Worm (Caenorhabditis elegans): Measurements from ENCODE around the gene C50A2.3.
A peak's percentile ranks its signal among the peaks of the same experiment; 100 is the strongest.

C50A2.3 gene

DNA sequence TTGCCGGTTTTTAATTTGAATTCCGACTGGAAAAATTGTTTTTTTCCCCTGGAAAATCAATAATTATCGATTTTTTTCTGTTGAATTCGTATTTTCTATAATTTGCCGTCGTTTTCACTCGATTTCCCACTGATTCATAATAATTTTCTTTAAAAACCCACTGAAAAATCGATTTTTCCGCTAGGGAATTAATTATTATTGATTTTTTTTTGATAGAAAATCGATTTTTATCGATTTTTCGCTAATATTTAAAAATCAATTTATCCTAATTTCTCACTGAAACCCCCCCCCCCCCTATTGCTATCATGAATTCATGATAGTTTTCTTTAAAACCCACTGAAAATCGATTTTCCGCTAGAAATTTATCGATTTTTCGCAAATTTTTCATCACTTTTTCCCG, 18.8 kb upstream of the C50A2.3 start:
- TF ChIP-seq T07F8.4 (tag; optimal IDR thresholded peaks at IDR 0.05) (no peak), athp-1 (tag; optimal IDR thresholded peaks at IDR 0.05) (no peak), let-607 (tag; optimal IDR thresholded peaks at IDR 0.05) (no peak), F57A8.1 (GFP tag; optimal IDR thresholded peaks at IDR 0.05) (no peak), sea-2 (GFP tag; IDR thresholded peaks at IDR 0.05) (no peak), F55B11.4 (tag; optimal IDR thresholded peaks at IDR 0.05; ENCODE audit: borderline replicate concordance, insufficient read depth) (no peak), ztf-6 (GFP tag; IDR thresholded peaks at IDR 0.05) (no peak), hrde-1 (tag; optimal IDR thresholded peaks at IDR 0.05; ENCODE audit: borderline replicate concordance) (no peak), mel-28 (tag; optimal IDR thresholded peaks at IDR 0.05; ENCODE audit: borderline replicate concordance) (no peak), hlh-26 (GFP tag; conservative IDR thresholded peaks at IDR 0.05) (no peak), D2030.7 (GFP tag; IDR thresholded peaks at IDR 0.05) (no peak), lag-1 (GFP tag; IDR thresholded peaks at IDR 0.05) (no peak), unc-130 (GFP tag; optimal IDR thresholded peaks at IDR 0.05) (no peak), F39B2.1 (GFP tag; IDR thresholded peaks at IDR 0.05) (no peak), tbp1 (GFP tag; optimal IDR thresholded peaks at IDR 0.05) (no peak), dox-1 (GFP tag; IDR thresholded peaks at IDR 0.05) (no peak), cebp-1 (GFP tag; IDR thresholded peaks at IDR 0.05) (no peak), cebp-1 (tag; optimal IDR thresholded peaks at IDR 0.05) (no peak), nfyb-1 (GFP tag; IDR thresholded peaks at IDR 0.05) (no peak)

DNA sequence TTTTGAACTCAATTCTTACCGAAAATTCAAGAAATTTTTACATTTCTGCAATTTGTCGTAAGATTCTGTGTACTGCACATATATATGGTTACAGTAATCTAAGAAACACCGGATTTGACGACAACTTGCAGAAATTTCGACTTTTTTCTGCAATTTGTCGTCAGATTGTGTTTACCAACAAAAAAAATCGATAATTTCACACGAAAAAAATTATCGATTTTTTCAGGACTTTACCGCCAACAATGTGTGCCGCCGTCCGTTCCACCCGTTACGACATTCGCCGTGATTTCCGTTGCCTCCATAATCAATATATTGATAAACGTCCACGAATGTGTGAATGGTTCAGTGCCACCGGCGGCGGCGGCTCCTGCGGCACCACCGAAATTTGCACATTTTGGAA, 16.6 kb upstream of the C50A2.3 start:
- TF ChIP-seq snpc-1.1 (tag; optimal IDR thresholded peaks at IDR 0.05; ENCODE audit: insufficient read depth) (no peak), Y53F4B.3 (GFP tag; IDR thresholded peaks at IDR 0.05) (no peak), nhr-90 (tag; optimal IDR thresholded peaks at IDR 0.05) (no peak), B0035.1 (tag; optimal IDR thresholded peaks at IDR 0.05) (no peak), lsl-1 (GFP tag; optimal IDR thresholded peaks at IDR 0.05) (peak; percentile 45), dpl-1 (GFP tag; optimal IDR thresholded peaks at IDR 0.05) (no peak), tbp1 (GFP tag; optimal IDR thresholded peaks at IDR 0.05) (no peak), T26A5.8 (tag; optimal IDR thresholded peaks at IDR 0.05) (no peak)

DNA sequence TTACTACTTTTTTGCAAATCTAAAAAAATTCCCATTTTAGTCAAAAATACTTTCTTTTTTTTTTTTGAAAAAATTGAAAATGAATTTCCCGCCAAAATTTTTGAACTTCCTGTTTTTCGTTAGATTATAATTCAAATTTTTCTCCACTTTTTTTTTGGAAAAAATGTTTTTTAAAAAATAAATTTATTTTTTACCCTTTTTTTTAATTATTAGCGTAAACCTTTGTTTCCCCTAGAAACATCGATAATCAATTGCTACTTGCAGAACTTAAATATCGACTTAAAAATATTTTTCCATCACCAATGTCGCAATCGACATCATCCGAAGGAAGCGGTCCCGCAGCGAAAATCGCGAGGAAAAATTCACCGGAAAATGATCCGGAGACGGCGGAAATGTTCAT, 12.6 kb upstream of the C50A2.3 start, which contains the start of gene cec-2:
TSS of gene cec-2 (plus strand) at position 301 of the 400 bp plus-strand sequence.
- TF ChIP-seq fkh-3 (tag; optimal IDR thresholded peaks at IDR 0.05) (no peak), F37B4.10 (GFP tag; IDR thresholded peaks at IDR 0.05) (no peak), ccch-3 (GFP tag; optimal IDR thresholded peaks at IDR 0.05) (no peak)

DNA sequence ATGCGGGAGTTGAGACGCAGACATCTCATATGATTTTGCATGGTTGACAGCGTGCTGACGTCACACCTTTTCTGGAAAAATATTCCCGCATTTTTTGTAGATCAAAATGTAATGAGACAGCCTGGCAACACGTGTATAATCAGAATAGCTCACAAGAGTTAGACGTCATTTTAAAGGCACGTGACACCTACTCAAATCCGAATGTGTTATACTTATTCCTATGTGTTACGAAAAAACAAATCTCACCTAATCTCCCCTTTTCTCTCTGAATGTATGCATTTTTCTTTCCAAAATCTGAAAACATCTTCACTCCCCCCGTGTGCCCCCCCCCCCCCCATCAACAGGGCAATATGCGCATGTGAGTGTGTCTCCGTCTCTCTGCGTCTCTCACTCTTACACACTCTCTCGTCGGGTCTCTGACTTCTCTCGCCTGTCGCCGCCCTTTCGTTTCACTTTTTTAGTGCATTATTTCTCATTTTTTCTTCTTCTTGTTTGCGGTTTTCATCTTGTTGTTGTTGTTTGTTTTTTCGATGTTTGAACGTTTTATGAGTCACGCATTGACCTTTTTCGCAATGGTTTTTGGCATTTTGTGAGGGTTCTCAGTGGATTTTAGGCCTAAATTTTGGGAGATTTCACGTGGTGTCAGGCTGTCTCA, 10.6 kb upstream of the C50A2.3 start:
- TF ChIP-seq cebp-1 (GFP tag; IDR thresholded peaks at IDR 0.05), result no peak
- TF ChIP-seq cebp-1 (tag; optimal IDR thresholded peaks at IDR 0.05), result peak; percentile 65
- no peak for TF ChIP-seq B0261.1 (tag; optimal IDR thresholded peaks at IDR 0.05)
- peak; percentile 65 for TF ChIP-seq ceh-27 (GFP tag; optimal IDR thresholded peaks at IDR 0.05)
- no peak for TF ChIP-seq mxl-1 (tag; optimal IDR thresholded peaks at IDR 0.05)
- no peak for TF ChIP-seq F33H1.4 (GFP tag; IDR thresholded peaks at IDR 0.05)
- TF ChIP-seq F49E8.2 (tag; optimal IDR thresholded peaks at IDR 0.05; ENCODE audit: insufficient read depth), result no peak
- no peak for TF ChIP-seq madf-10 (tag; optimal IDR thresholded peaks at IDR 0.05)
- no peak for TF ChIP-seq lag-1 (GFP tag; IDR thresholded peaks at IDR 0.05)
- TF ChIP-seq F57C9.4 (tag; optimal IDR thresholded peaks at IDR 0.05), result no peak
- TF ChIP-seq Y95B8A.8 (GFP tag; IDR thresholded peaks at IDR 0.05), result no peak
- TF ChIP-seq lin-40 (tag; optimal IDR thresholded peaks at IDR 0.05), result no peak
- no peak for TF ChIP-seq xnd-1 (tag; optimal IDR thresholded peaks at IDR 0.05)
- TF ChIP-seq hmg-1.2 (GFP tag; IDR thresholded peaks at IDR 0.05), result peak; percentile 98
- TF ChIP-seq lin-54 (GFP tag; optimal IDR thresholded peaks at IDR 0.05), result peak; percentile 15
- no peak for TF ChIP-seq F37B4.10 (GFP tag; IDR thresholded peaks at IDR 0.05)
- no peak for TF ChIP-seq mes-4 (tag; optimal IDR thresholded peaks at IDR 0.05)
- TF ChIP-seq D2030.7 (GFP tag; IDR thresholded peaks at IDR 0.05), result no peak
- TF ChIP-seq K12H6.12 (tag; optimal IDR thresholded peaks at IDR 0.05), result peak; percentile 25
- no peak for TF ChIP-seq ceh-58 (GFP tag; IDR thresholded peaks at IDR 0.05)
- TF ChIP-seq nfyb-1 (GFP tag; IDR thresholded peaks at IDR 0.05), result 0 out of 2 replicates have a peak, but pooled peaks have one; percentile 26
